Fruit fly (Drosophila melanogaster): Measurements from ENCODE around the gene Nf-YC.

Nf-YC gene

dm6 chrX:6820703-6821102, at the start of gene Nf-YC, which contains the start of gene xit:
Nf-YC (minus strand) TSS chrX:6820919.
xit (plus strand) TSS chrX:6821016.
- TF ChIP-seq CG11902 (GFP tag; optimal IDR thresholded peaks at IDR 0.05) (no peak), Eip75B (GFP tag; optimal IDR thresholded peaks at IDR 0.05) (no peak), lz (GFP tag; optimal IDR thresholded peaks at IDR 0.05) (no peak), eg (GFP tag; IDR thresholded peaks at IDR 0.05) (no peak), Smox (GFP tag; optimal IDR thresholded peaks at IDR 0.05) (no peak), Gug (GFP tag; IDR thresholded peaks at IDR 0.05) (no peak), CG31627 (GFP tag; optimal IDR thresholded peaks at IDR 0.05) (no peak), CG9139 (GFP tag; optimal IDR thresholded peaks at IDR 0.05) (no peak), achi (GFP tag; optimal IDR thresholded peaks at IDR 0.05) (no peak), CG32006 (GFP tag; optimal IDR thresholded peaks at IDR 0.05) (no peak), pdm3 (GFP tag; optimal IDR thresholded peaks at IDR 0.05) (no peak), Sox15 (GFP tag; optimal IDR thresholded peaks at IDR 0.05) (no peak), CG34406 (GFP tag; optimal IDR thresholded peaks at IDR 0.05) (no peak), Sox14 (GFP tag; optimal IDR thresholded peaks at IDR 0.05) (no peak), Met (GFP tag; optimal IDR thresholded peaks at IDR 0.05) (no peak), OdsH (GFP tag; optimal IDR thresholded peaks at IDR 0.05) (no peak), CG8632 (GFP tag; optimal IDR thresholded peaks at IDR 0.05) (no peak), CG8119 (GFP tag; IDR thresholded peaks at IDR 0.05) (no peak), svp (GFP tag) (no peak)

dm6 chrX:6869770-6870404, 49.2 kb upstream of the Nf-YC start:
- TF ChIP-seq pdm3 (GFP tag; optimal IDR thresholded peaks at IDR 0.05) = no peak

- TF ChIP-seq Sox102F (GFP tag; optimal IDR thresholded peaks at IDR 0.05) = peak; percentile 6
- no peak for TF ChIP-seq CG7368 (GFP tag; optimal IDR thresholded peaks at IDR 0.05)
- TF ChIP-seq Eip78C (GFP tag) = peak; percentile 67
- TF ChIP-seq Sox14 (GFP tag; optimal IDR thresholded peaks at IDR 0.05) = no peak
- TF ChIP-seq CG8632 (GFP tag; optimal IDR thresholded peaks at IDR 0.05) = no peak
- TF ChIP-seq lz (GFP tag; optimal IDR thresholded peaks at IDR 0.05) = no peak
- TF ChIP-seq eg (GFP tag; IDR thresholded peaks at IDR 0.05) = no peak
- no peak for TF ChIP-seq OdsH (GFP tag; optimal IDR thresholded peaks at IDR 0.05)
Observed at dm6 chrX:6868629-6869579, 48.2 kb upstream of the Nf-YC start.

- no peak for TF ChIP-seq Hr4 (GFP tag; optimal IDR thresholded peaks at IDR 0.05)
- TF ChIP-seq CG10669 (GFP tag; optimal IDR thresholded peaks at IDR 0.05) = no peak
- TF ChIP-seq CG31627 (GFP tag; optimal IDR thresholded peaks at IDR 0.05) = no peak
- TF ChIP-seq Sox14 (GFP tag; optimal IDR thresholded peaks at IDR 0.05) = no peak
- no peak for TF ChIP-seq CG6854 (GFP tag; optimal IDR thresholded peaks at IDR 0.05)
- TF ChIP-seq CG11762 (GFP tag; optimal IDR thresholded peaks at IDR 0.05; ENCODE audit: insufficient read depth) = no peak
- no peak for TF ChIP-seq CG32006 (GFP tag; optimal IDR thresholded peaks at IDR 0.05)
- TF ChIP-seq Sox102F (GFP tag; optimal IDR thresholded peaks at IDR 0.05) = peak; percentile 36
- TF ChIP-seq eg (GFP tag; IDR thresholded peaks at IDR 0.05) = no peak; the same call in 2 of the 3 replicates
- TF ChIP-seq fd85E (GFP tag; optimal IDR thresholded peaks at IDR 0.05) = no peak
- TF ChIP-seq CG1621 (tag; optimal IDR thresholded peaks at IDR 0.05) = peak; percentile 56
- peak; percentile 39 for TF ChIP-seq vri (GFP tag; optimal IDR thresholded peaks at IDR 0.05)
- TF ChIP-seq CG3919 (GFP tag; optimal IDR thresholded peaks at IDR 0.05) = no peak
- no peak for TF ChIP-seq Met (GFP tag; optimal IDR thresholded peaks at IDR 0.05)
- TF ChIP-seq Smox (GFP tag; optimal IDR thresholded peaks at IDR 0.05) = no peak
- peak; percentile 14 for TF ChIP-seq CG6792 (GFP tag; optimal IDR thresholded peaks at IDR 0.05)
- no peak for TF ChIP-seq CG11294 (GFP tag; IDR thresholded peaks at IDR 0.05)
- no peak for TF ChIP-seq Eip93F (GFP tag; optimal IDR thresholded peaks at IDR 0.05)
- 0 out of 2 replicates have a peak, but pooled peaks have one; percentile 10 for TF ChIP-seq CG15336 (GFP tag; IDR thresholded peaks at IDR 0.05)
- TF ChIP-seq salr (GFP tag; optimal IDR thresholded peaks at IDR 0.05) = peak in 1 of 2 experiments; percentile 6
- no peak for TF ChIP-seq pdm3 (GFP tag; optimal IDR thresholded peaks at IDR 0.05)
- TF ChIP-seq net (GFP tag; optimal IDR thresholded peaks at IDR 0.05) = no peak
- TF ChIP-seq lz (GFP tag; optimal IDR thresholded peaks at IDR 0.05) = peak; percentile 39
- TF ChIP-seq CG4318 (GFP tag; optimal IDR thresholded peaks at IDR 0.05) = no peak
- peak; percentile 48; the same call in 2 of the 3 replicates for TF ChIP-seq CG6163 (GFP tag; IDR thresholded peaks at IDR 0.05)
- peak; percentile 25 for TF ChIP-seq Blimp-1 (GFP tag; optimal IDR thresholded peaks at IDR 0.05)
- TF ChIP-seq CG3032 (tag; optimal IDR thresholded peaks at IDR 0.05) = no peak
- TF ChIP-seq CG8119 (GFP tag; IDR thresholded peaks at IDR 0.05) = peak; percentile 42; the same call in 2 of the 3 replicates
- peak; percentile 28 to 60 for TF ChIP-seq ss (GFP tag; optimal IDR thresholded peaks at IDR 0.05)
Observed at dm6 chrX:6868024-6868628, 47.4 kb upstream of the Nf-YC start.
